Fruit fly (Drosophila melanogaster) whole organism, larva: Measurements from ENCODE around the gene Jhbp13.

Source experiments
- noc ChIP-seq: fragments of 200-800 bp; sonication (Bioruptor generic); optimal IDR thresholded peaks from 3 replicates; lab custom pipeline; 2019; ENCODE audit warnings: missing biosample characterization, mild to moderate bottlenecking, missing genetic modification characterization, moderate library complexity

The Jhbp13 gene

DNA sequence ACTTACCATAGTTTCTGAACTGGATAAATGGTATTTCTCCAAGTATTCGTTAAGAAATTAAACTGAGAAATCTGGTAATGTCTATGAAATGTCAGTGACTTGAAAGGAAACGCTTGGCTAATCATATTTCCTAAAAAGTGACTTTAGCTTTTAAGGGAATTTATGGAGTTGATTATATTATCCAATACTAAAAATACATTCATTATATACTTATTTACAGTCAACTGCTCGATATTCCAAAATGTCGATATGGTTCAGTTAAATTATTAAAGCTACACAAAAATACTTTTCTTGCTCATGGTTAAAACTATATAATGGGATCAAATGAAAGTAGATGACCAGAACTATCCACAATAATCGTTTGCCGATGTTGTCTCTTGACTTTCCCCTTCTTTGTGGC is 26.0 kb downstream of the Jhbp13 start, which contains the start of gene CG31848:
Gene CG31848, minus strand, starts transcription at position 101 of the 400 bp plus-strand sequence.
- TF ChIP-seq noc, result no peak

dm6 chr2L:13266627-13267026 is 26.8 kb downstream of the Jhbp13 start:
- no peak for TF ChIP-seq noc

DNA sequence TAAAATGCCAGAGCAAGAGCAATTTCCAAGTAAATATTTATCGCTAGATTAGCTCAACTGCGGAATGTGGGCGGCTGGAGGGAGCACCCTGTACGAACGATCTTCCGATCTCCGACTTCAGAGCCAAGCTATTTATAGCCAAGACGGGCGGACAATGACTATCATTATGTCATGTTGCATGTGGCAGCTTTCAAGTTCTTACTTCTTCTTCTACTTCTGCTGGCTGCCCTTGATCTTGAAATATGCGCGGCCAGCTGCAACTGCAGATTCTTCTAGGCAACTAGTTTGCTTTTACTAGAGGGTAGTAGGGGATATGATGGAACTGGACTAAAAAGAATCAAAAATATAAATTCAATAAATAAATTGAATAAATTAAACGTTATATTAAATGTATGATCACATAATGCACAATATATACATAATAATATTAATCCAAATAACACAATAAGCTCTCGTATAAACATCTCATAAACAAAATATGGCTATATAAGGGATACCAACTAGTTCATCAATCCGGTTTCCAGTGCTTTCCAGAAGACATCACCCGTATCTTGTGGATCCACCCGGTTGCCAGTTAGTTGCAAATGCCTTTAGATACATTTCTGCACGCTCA is 28.4 kb downstream of the Jhbp13 start:
- TF ChIP-seq noc, result no peak

DNA sequence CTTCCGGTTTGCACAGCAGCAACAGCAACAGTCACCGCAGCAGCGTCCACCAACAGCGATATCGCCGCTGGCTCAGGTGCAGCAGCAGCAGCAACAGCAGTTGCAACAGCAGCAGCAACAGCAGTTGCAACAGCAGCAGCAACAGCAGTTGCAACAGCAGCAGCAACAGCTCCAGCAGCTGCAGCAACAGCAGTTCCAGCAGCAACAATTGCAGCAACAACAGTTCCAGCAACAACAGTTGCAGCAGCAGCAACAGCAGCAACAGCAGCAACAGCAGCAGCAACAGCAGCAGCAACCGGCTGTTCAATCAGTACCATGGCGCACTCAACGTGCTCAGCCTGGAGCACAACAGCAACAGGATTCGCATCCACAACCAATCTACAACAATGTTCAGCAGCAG is 32.8 kb downstream of the Jhbp13 start:
- no peak for TF ChIP-seq noc

DNA sequence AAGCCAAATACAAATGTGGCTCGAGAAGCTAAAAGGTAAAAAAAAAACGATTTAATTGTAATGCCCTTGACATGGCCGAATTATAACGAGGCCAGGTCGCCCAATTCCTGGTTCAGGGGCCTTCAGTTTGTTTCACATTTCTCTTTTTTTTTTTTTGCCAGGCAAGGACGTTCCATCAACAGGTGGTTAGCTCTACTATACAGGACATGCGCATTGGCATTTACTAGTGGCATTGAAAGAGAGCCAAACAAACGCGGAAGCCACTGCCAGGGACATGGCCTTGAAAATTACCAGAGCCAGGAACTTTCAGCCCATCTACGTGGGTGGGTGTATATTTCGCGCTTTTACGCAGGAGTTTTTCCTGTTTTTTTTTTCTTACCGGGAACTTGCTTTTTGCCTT is 46.0 kb downstream of the Jhbp13 start:
- TF ChIP-seq noc, result no peak

dm6 chr2L:13286456-13286855 is 46.7 kb downstream of the Jhbp13 start, which contains the start of the genes Drep4 and Uvrag:
Drep4 (minus strand) TSS chr2L:13286462.
Uvrag (plus strand) TSS chr2L:13286777.
- TF ChIP-seq noc, result no peak

dm6 chr2L:13289689-13290088 is 49.9 kb downstream of the Jhbp13 start, which contains the start of gene CG31729:
CG31729 (plus strand) TSS chr2L:13289997.
- no peak for TF ChIP-seq noc

dm6 chr2L:13290276-13291065 is 50.7 kb downstream of the Jhbp13 start:
- peak; percentile 93 for TF ChIP-seq noc

- no peak for TF ChIP-seq noc
Observed at dm6 chr2L:13291066-13291434, 51.3 kb downstream of the Jhbp13 start.
